Fruit fly (Drosophila melanogaster) whole organism, wandering third instar larva: ENCODE measurements around the gene Sfp33A2.
A peak's percentile ranks its signal among the peaks of the same experiment; 100 is the strongest.

Experiments
- CG32264 ChIP-seq: fragments of 200-800 bp; sonication (Bioruptor generic); optimal IDR thresholded peaks from 2 replicates; lab custom pipeline; 2016; ENCODE audit warnings: missing biosample characterization, missing genetic modification characterization
- CG9705 ChIP-seq: fragments of 200-800 bp; sonication (Bioruptor generic); optimal IDR thresholded peaks from 2 replicates; lab custom pipeline; 2018; ENCODE audit warnings: missing biosample characterization, mild to moderate bottlenecking, missing genetic modification characterization
- CrebA ChIP-seq: fragments of 200-800 bp; sonication (Bioruptor generic); optimal IDR thresholded peaks from 2 replicates; lab custom pipeline; 2016; ENCODE audit warnings: missing biosample characterization, mild to moderate bottlenecking, missing genetic modification characterization, borderline replicate concordance
- Dif ChIP-seq: fragments of 200-275, 200-300 bp; sonication (Bioruptor generic); optimal IDR thresholded peaks from 2 replicates; lab custom pipeline; 2018; ENCODE audit warnings: missing biosample characterization, missing genetic modification characterization; ENCODE audit not compliant: partially characterized antibody
- GATAd ChIP-seq: sonication (Bioruptor generic); optimal IDR thresholded peaks from 2 replicates; lab custom pipeline; 2016; ENCODE audit warnings: missing biosample characterization, missing genetic modification characterization
- HLH106 ChIP-seq: fragments of 200-800 bp; optimal IDR thresholded peaks from 3 replicates; lab custom pipeline; 2019; ENCODE audit warnings: missing biosample characterization, mild to moderate bottlenecking, missing genetic modification characterization, moderate library complexity
- Hnf4 ChIP-seq: fragments of 200-800 bp; sonication (Bioruptor generic); optimal IDR thresholded peaks from 2 replicates; lab custom pipeline; 2016; ENCODE audit warnings: missing biosample characterization, mild to moderate bottlenecking, missing genetic modification characterization
- Hr78 ChIP-seq: fragments of >200 bp; optimal IDR thresholded peaks from 2 replicates; lab custom pipeline; 2017; ENCODE audit warnings: missing biosample characterization, missing genetic modification characterization
- Hr83 ChIP-seq: fragments of 200-300 bp; sonication (Bioruptor generic); optimal IDR thresholded peaks from 2 replicates; lab custom pipeline; 2016; ENCODE audit warnings: missing biosample characterization, mild to moderate bottlenecking, missing genetic modification characterization, moderate library complexity; ENCODE audit not compliant: poor library complexity, severe bottlenecking
- Jra ChIP-seq: sonication (Bioruptor generic); optimal IDR thresholded peaks from 2 replicates; lab custom pipeline; 2016; ENCODE audit warnings: missing biosample characterization, missing genetic modification characterization
- Mio ChIP-seq: sonication (Bioruptor generic); optimal IDR thresholded peaks from 2 replicates; lab custom pipeline; 2016; ENCODE audit warnings: missing biosample characterization, missing genetic modification characterization
- Myc ChIP-seq: fragments of >200 bp; optimal IDR thresholded peaks from 2 replicates; lab custom pipeline; 2017
- N ChIP-seq: fragments of >200 bp; optimal IDR thresholded peaks from 2 replicates; lab custom pipeline; 2018; ENCODE audit warnings: missing biosample characterization, missing external identifiers, missing genetic modification characterization
- Sp1 ChIP-seq: fragments of 200-800 bp; sonication (Bioruptor generic); optimal IDR thresholded peaks from 3 replicates; lab custom pipeline; 2019; ENCODE audit warnings: missing biosample characterization, mild to moderate bottlenecking, missing genetic modification characterization, moderate library complexity
- Vsx2 ChIP-seq: fragments of 200-300, 225-300 bp; sonication (Bioruptor generic); optimal IDR thresholded peaks from 2 replicates; lab custom pipeline; 2018; ENCODE audit warnings: missing biosample characterization, missing genetic modification characterization; ENCODE audit not compliant: partially characterized antibody
- br ChIP-seq: fragments of 200-800 bp; sonication (Bioruptor generic); optimal IDR thresholded peaks from 2 replicates; lab custom pipeline; 2016; ENCODE audit warnings: missing biosample characterization, missing genetic modification characterization
- brk ChIP-seq: fragments of 200-800 bp; sonication (Bioruptor generic); optimal IDR thresholded peaks from 2 replicates; lab custom pipeline; 2016; ENCODE audit warnings: missing biosample characterization, mild to moderate bottlenecking, missing genetic modification characterization
- dmrt93B ChIP-seq: fragments of 200-800 bp; sonication (Bioruptor generic); optimal IDR thresholded peaks from 2 replicates; lab custom pipeline; 2018; ENCODE audit warnings: missing biosample characterization, mild to moderate bottlenecking, missing genetic modification characterization
- dsf ChIP-seq: sonication (Bioruptor generic); optimal IDR thresholded peaks from 2 replicates; lab custom pipeline; 2016; ENCODE audit warnings: missing biosample characterization, missing genetic modification characterization, borderline replicate concordance
- ey ChIP-seq: fragments of 200-800 bp; sonication (Bioruptor generic); optimal IDR thresholded peaks from 2 replicates; lab custom pipeline; 2016; ENCODE audit warnings: missing biosample characterization, missing genetic modification characterization
- foxo ChIP-seq, 2 experiments: fragments of 200-800 bp; sonication (Bioruptor generic); optimal IDR thresholded peaks; 2 replicates in 1 of 2; 3 replicates in 1 of 2; lab custom pipeline; 2016 to 2017; ENCODE audit warnings: missing biosample characterization in 2 of 2, missing genetic modification characterization in 2 of 2
- fru ChIP-seq: fragments of 200-800 bp; sonication (Bioruptor generic); optimal IDR thresholded peaks from 3 replicates; lab custom pipeline; 2016; ENCODE audit warnings: missing biosample characterization, mild to moderate bottlenecking, missing genetic modification characterization
- h ChIP-seq: fragments of 200-800 bp; sonication (Bioruptor generic); optimal IDR thresholded peaks from 3 replicates; lab custom pipeline; 2016; ENCODE audit warnings: missing biosample characterization, mild to moderate bottlenecking, missing genetic modification characterization
- jim ChIP-seq: fragments of 175-275, 200-325 bp; sonication (Bioruptor generic); optimal IDR thresholded peaks from 2 replicates; lab custom pipeline; 2016; ENCODE audit warnings: missing biosample characterization, mild to moderate bottlenecking, missing genetic modification characterization
- lola ChIP-seq: fragments of >200 bp; optimal IDR thresholded peaks from 2 replicates; lab custom pipeline; 2017; ENCODE audit warnings: missing biosample characterization, missing genetic modification characterization
- pan ChIP-seq: fragments of >200 bp; optimal IDR thresholded peaks from 2 replicates; lab custom pipeline; 2017
- sage ChIP-seq: fragments of 200-800 bp; sonication (Bioruptor generic); optimal IDR thresholded peaks from 2 replicates; lab custom pipeline; 2016; ENCODE audit warnings: missing biosample characterization, mild to moderate bottlenecking, missing genetic modification characterization
- sv ChIP-seq: fragments of 200-800 bp; sonication (Bioruptor generic); optimal IDR thresholded peaks from 3 replicates; lab custom pipeline; 2016; ENCODE audit warnings: missing biosample characterization, missing genetic modification characterization
- tai ChIP-seq: sonication (Bioruptor generic); optimal IDR thresholded peaks from 2 replicates; lab custom pipeline; 2016; ENCODE audit warnings: missing biosample characterization, missing genetic modification characterization
- usp ChIP-seq: fragments of >200 bp; optimal IDR thresholded peaks from 2 replicates; lab custom pipeline; 2017; ENCODE audit warnings: missing biosample characterization, missing genetic modification characterization

Gene Sfp33A2

dm6 chr2L:11816376-11816775 lies 21.1 kb upstream of the Sfp33A2 start (continued):
- TF ChIP-seq pan (lab: Kevin White, UChicago) (no peak), CrebA (no peak), CG9705 (GFP tag; lab: Kevin White, UChicago) (peak; percentile 53)

dm6 chr2L:11823470-11824162 lies 13.9 kb upstream of the Sfp33A2 start:
- TF ChIP-seq Dif (GFP tag; lab: Kevin White, UChicago), result no peak
- no peak for TF ChIP-seq lola (GFP tag; lab: Kevin White, UChicago)
- no peak for TF ChIP-seq N (GFP tag; lab: Kevin White, UChicago)
- TF ChIP-seq Hnf4 (GFP tag; lab: Kevin White, UChicago), result no peak
- no peak for TF ChIP-seq sage (GFP tag; lab: Kevin White, UChicago)
- TF ChIP-seq Jra, result no peak
- TF ChIP-seq pan (lab: Kevin White, UChicago), result no peak
- no peak for TF ChIP-seq usp (GFP tag; lab: Kevin White, UChicago)
- TF ChIP-seq Hr83 (GFP tag; lab: Kevin White, UChicago), result no peak
- TF ChIP-seq CrebA, result no peak
- no peak for TF ChIP-seq CG32264
- TF ChIP-seq dmrt93B (GFP tag; lab: Kevin White, UChicago), result no peak
- no peak for TF ChIP-seq br (GFP tag; lab: Kevin White, UChicago)

dm6 chr2L:11829277-11829676 lies 8.2 kb upstream of the Sfp33A2 start, which contains the start of gene esc:
TSS of gene esc (minus strand) at chr2L:11829405.
- TF ChIP-seq h (GFP tag; lab: Kevin White, UChicago) (peak; percentile 32), Hnf4 (GFP tag; lab: Kevin White, UChicago) (no peak), Mio (no peak), GATAd (GFP tag; lab: Kevin White, UChicago) (no peak), ey (GFP tag; lab: Kevin White, UChicago) (peak; percentile 15), Hr78 (GFP tag; lab: Kevin White, UChicago) (no peak), lola (GFP tag; lab: Kevin White, UChicago) (no peak), fru (GFP tag; lab: Kevin White, UChicago) (peak; percentile 3), dmrt93B (GFP tag; lab: Kevin White, UChicago) (no peak), Vsx2 (GFP tag; lab: Kevin White, UChicago) (no peak), brk (GFP tag; lab: Kevin White, UChicago) (no peak), dsf (GFP tag; lab: Kevin White, UChicago) (no peak), CG9705 (GFP tag; lab: Kevin White, UChicago) (no peak), sage (GFP tag; lab: Kevin White, UChicago) (no peak), foxo (GFP tag; optimal IDR thresholded peaks at IDR 0.05; lab: Kevin White, UChicago) (peak in 1 of 2 experiments; percentile 58), Myc (no peak), HLH106 (tag; lab: Kevin White, UChicago) (no peak), Hr83 (GFP tag; lab: Kevin White, UChicago) (peak; percentile 68), Sp1 (no peak)
- TF ChIP-seq, all 38 proteins: peak for 5

- TF ChIP-seq sage (GFP tag; lab: Kevin White, UChicago) (no peak), sv (no peak), lola (GFP tag; lab: Kevin White, UChicago) (no peak), Hr78 (GFP tag; lab: Kevin White, UChicago) (no peak), CG9705 (GFP tag; lab: Kevin White, UChicago) (no peak), Jra (no peak), jim (GFP tag; lab: Kevin White, UChicago) (no peak)
These were observed 3.7 kb upstream of the Sfp33A2 start, which contains the start of gene CG45011 for dm6 chr2L:11833786-11834185. TSS of gene CG45011 (plus strand) at chr2L:11834086.

- TF ChIP-seq Hnf4 (GFP tag; lab: Kevin White, UChicago) (no peak), Vsx2 (GFP tag; lab: Kevin White, UChicago) (no peak), HLH106 (tag; lab: Kevin White, UChicago) (no peak), ey (GFP tag; lab: Kevin White, UChicago) (no peak), sv (no peak), tai (GFP tag; lab: Kevin White, UChicago) (no peak), fru (GFP tag; lab: Kevin White, UChicago) (no peak), CG9705 (GFP tag; lab: Kevin White, UChicago) (no peak), Hr78 (GFP tag; lab: Kevin White, UChicago) (no peak), lola (GFP tag; lab: Kevin White, UChicago) (no peak), brk (GFP tag; lab: Kevin White, UChicago) (no peak), Sp1 (no peak), Myc (no peak), N (GFP tag; lab: Kevin White, UChicago) (no peak), jim (GFP tag; lab: Kevin White, UChicago) (no peak), CrebA (no peak), h (GFP tag; lab: Kevin White, UChicago) (no peak), Jra (no peak), dsf (GFP tag; lab: Kevin White, UChicago) (no peak), Hr83 (GFP tag; lab: Kevin White, UChicago) (no peak)
- TF ChIP-seq, all 38 proteins: peak for 0
These were observed 3.2 kb upstream of the Sfp33A2 start, which contains the start of gene CG45012 for dm6 chr2L:11834308-11834707. TSS of gene CG45012 (plus strand) at chr2L:11834608.
